Fruit fly (Drosophila melanogaster) whole organism, prepupa: Measurements from ENCODE around the gene CG17721.

ENCODE experiments used
- CG10631 ChIP-seq: fragments of 200-800 bp; sonication (Bioruptor generic); optimal IDR thresholded peaks from 2 replicates; lab custom pipeline; 2016; ENCODE audit warnings: missing biosample characterization, missing genetic modification characterization
- CG11294 ChIP-seq: fragments of 200-800 bp; sonication (Bioruptor generic); IDR thresholded peaks from 2 replicates; pipeline ENCODE4 v1.3.6; 2022; ENCODE audit warnings: missing biosample characterization, missing genetic modification characterization
- CG11762 ChIP-seq: fragments of 200-800 bp; sonication (Bioruptor generic); optimal IDR thresholded peaks from 3 replicates; lab custom pipeline; 2016; ENCODE audit warnings: missing biosample characterization, missing genetic modification characterization; ENCODE audit not compliant: insufficient read depth
- CG1621 ChIP-seq: fragments of 200-800 bp; sonication (Bioruptor generic); optimal IDR thresholded peaks from 3 replicates; lab custom pipeline; 2018; ENCODE audit warnings: missing biosample characterization, mild to moderate bottlenecking, missing genetic modification characterization
- CG16779 ChIP-seq: fragments of 200-800 bp; sonication (Bioruptor generic); optimal IDR thresholded peaks from 3 replicates; lab custom pipeline; 2017; ENCODE audit warnings: missing biosample characterization, mild to moderate bottlenecking, missing genetic modification characterization
- CG3032 ChIP-seq: fragments of 200-800 bp; optimal IDR thresholded peaks from 2 replicates; lab custom pipeline; 2019; ENCODE audit warnings: missing biosample characterization, mild to moderate bottlenecking, missing genetic modification characterization, moderate library complexity
- CG31627 ChIP-seq: fragments of 200-800 bp; sonication (Bioruptor generic); optimal IDR thresholded peaks from 3 replicates; lab custom pipeline; 2016; ENCODE audit warnings: missing biosample characterization, missing genetic modification characterization
- CG32006 ChIP-seq: fragments of 200-800 bp; sonication (Bioruptor generic); optimal IDR thresholded peaks from 3 replicates; lab custom pipeline; 2017; ENCODE audit warnings: missing biosample characterization, mild to moderate bottlenecking, missing genetic modification characterization
- CG34406 ChIP-seq: fragments of 200-800 bp; sonication (Bioruptor generic); optimal IDR thresholded peaks from 3 replicates; lab custom pipeline; 2016; ENCODE audit warnings: missing biosample characterization, missing genetic modification characterization
- CG3919 ChIP-seq: fragments of 200-800 bp; sonication (Bioruptor generic); optimal IDR thresholded peaks from 3 replicates; lab custom pipeline; 2016; ENCODE audit warnings: missing biosample characterization, missing genetic modification characterization
- CG4318 ChIP-seq: fragments of 200-800 bp; sonication (Bioruptor generic); optimal IDR thresholded peaks from 3 replicates; lab custom pipeline; 2017; ENCODE audit warnings: missing biosample characterization, mild to moderate bottlenecking, missing genetic modification characterization
- CG6163 ChIP-seq: fragments of 200-800 bp; sonication (Bioruptor generic); IDR thresholded peaks from 3 replicates; pipeline ENCODE4 v1.3.6; 2022; ENCODE audit warnings: missing biosample characterization, missing genetic modification characterization
- CG6276 ChIP-seq: fragments of 200-800 bp; sonication (Bioruptor generic); optimal IDR thresholded peaks from 2 replicates; lab custom pipeline; 2017; ENCODE audit warnings: missing biosample characterization, mild to moderate bottlenecking, missing genetic modification characterization
- CG6808 ChIP-seq: fragments of 200-800 bp; sonication (Bioruptor generic); optimal IDR thresholded peaks from 3 replicates; lab custom pipeline; 2017; ENCODE audit warnings: missing biosample characterization, missing genetic modification characterization, mild to moderate bottlenecking, moderate library complexity, missing genetic modification reagents
- CG6854 ChIP-seq: fragments of 200-800 bp; sonication (Bioruptor generic); optimal IDR thresholded peaks from 2 replicates; lab custom pipeline; 2017; ENCODE audit warnings: missing biosample characterization, mild to moderate bottlenecking, missing genetic modification characterization
- CG7368 ChIP-seq: fragments of 200-800 bp; sonication (Bioruptor generic); optimal IDR thresholded peaks from 3 replicates; lab custom pipeline; 2016; ENCODE audit warnings: missing biosample characterization, missing genetic modification characterization
- CG8119 ChIP-seq: fragments of 200-800 bp; sonication (Bioruptor generic); IDR thresholded peaks from 3 replicates; pipeline ENCODE4 v1.3.6; 2022; ENCODE audit warnings: missing biosample characterization, missing genetic modification characterization
- CG8319 ChIP-seq: fragments of 200-800 bp; sonication (Bioruptor generic); optimal IDR thresholded peaks from 3 replicates; lab custom pipeline; 2016; ENCODE audit warnings: missing biosample characterization, missing genetic modification characterization
- CG8632 ChIP-seq: fragments of 200-800 bp; sonication (Bioruptor generic); optimal IDR thresholded peaks from 3 replicates; lab custom pipeline; 2016; ENCODE audit warnings: missing biosample characterization, missing genetic modification characterization
- Eip75B ChIP-seq: fragments of 200-800 bp; sonication (Bioruptor generic); optimal IDR thresholded peaks from 3 replicates; lab custom pipeline; 2016; ENCODE audit warnings: missing biosample characterization, missing genetic modification characterization
- Eip93F ChIP-seq: fragments of 200-800 bp; sonication (Bioruptor generic); optimal IDR thresholded peaks from 2 replicates; lab custom pipeline; 2016; ENCODE audit warnings: missing biosample characterization, mild to moderate bottlenecking, missing genetic modification characterization
- Ets96B ChIP-seq: fragments of 200-800 bp; optimal IDR thresholded peaks from 2 replicates; lab custom pipeline; 2019; ENCODE audit warnings: missing biosample characterization, mild to moderate bottlenecking, missing genetic modification characterization, moderate library complexity
- Hr38 ChIP-seq: sonication (Bioruptor generic); optimal IDR thresholded peaks from 2 replicates; lab custom pipeline; 2016; ENCODE audit warnings: missing biosample characterization, missing genetic modification characterization
- Hr4 ChIP-seq: fragments of 200-800 bp; sonication (Bioruptor generic); optimal IDR thresholded peaks from 3 replicates; lab custom pipeline; 2016; ENCODE audit warnings: missing biosample characterization, missing genetic modification characterization
- Met ChIP-seq: fragments of 200-800 bp; sonication (Bioruptor generic); optimal IDR thresholded peaks from 3 replicates; lab custom pipeline; 2016; ENCODE audit warnings: missing biosample characterization, missing genetic modification characterization
- OdsH ChIP-seq: fragments of 200-800 bp; sonication (Bioruptor generic); optimal IDR thresholded peaks from 3 replicates; lab custom pipeline; 2016; ENCODE audit warnings: missing biosample characterization, missing genetic modification characterization
- Sox15 ChIP-seq: fragments of 200-800 bp; sonication (Bioruptor generic); optimal IDR thresholded peaks from 3 replicates; lab custom pipeline; 2016; ENCODE audit warnings: missing biosample characterization, missing genetic modification characterization
- achi ChIP-seq: fragments of 200-800 bp; sonication (Bioruptor generic); optimal IDR thresholded peaks from 3 replicates; lab custom pipeline; 2016; ENCODE audit warnings: missing biosample characterization, missing genetic modification characterization
- eg ChIP-seq: fragments of 200-800 bp; sonication (Bioruptor generic); IDR thresholded peaks from 3 replicates; pipeline ENCODE4 v1.3.6; 2022; ENCODE audit warnings: missing biosample characterization, missing genetic modification characterization
- fd59A ChIP-seq: fragments of 200-800 bp; sonication (Bioruptor generic); optimal IDR thresholded peaks from 2 replicates; lab custom pipeline; 2017; ENCODE audit warnings: missing biosample characterization, mild to moderate bottlenecking, missing genetic modification characterization, missing genetic modification reagents
- fkh ChIP-seq: fragments of 200-800 bp; sonication (Bioruptor generic); optimal IDR thresholded peaks from 3 replicates; lab custom pipeline; 2017; ENCODE audit warnings: missing biosample characterization, mild to moderate bottlenecking, missing genetic modification characterization, moderate library complexity
- lz ChIP-seq: fragments of 200-800 bp; sonication (Bioruptor generic); optimal IDR thresholded peaks from 3 replicates; lab custom pipeline; 2016; ENCODE audit warnings: missing biosample characterization, missing genetic modification characterization
- net ChIP-seq: fragments of 200-800 bp; sonication (Bioruptor generic); optimal IDR thresholded peaks from 3 replicates; lab custom pipeline; 2016; ENCODE audit warnings: missing biosample characterization, missing genetic modification characterization
- salr ChIP-seq, 2 experiments: fragments of 200-800 bp; sonication (Bioruptor generic); optimal IDR thresholded peaks; 3 replicates each; lab custom pipeline; 2016 to 2018; ENCODE audit warnings: missing biosample characterization in 2 of 2, missing genetic modification characterization in 2 of 2, mild to moderate bottlenecking in 1 of 2
- spab ChIP-seq: fragments of 200-800 bp; sonication (Bioruptor generic); optimal IDR thresholded peaks from 2 replicates; lab custom pipeline; 2017; ENCODE audit warnings: missing biosample characterization, mild to moderate bottlenecking, missing genetic modification characterization, missing genetic modification reagents
- ss ChIP-seq, 2 experiments: fragments of 200-800 bp; sonication (Bioruptor generic); optimal IDR thresholded peaks; 2 replicates in 1 of 2; 3 replicates in 1 of 2; lab custom pipeline; 2017 to 2018; ENCODE audit warnings: mild to moderate bottlenecking in 2 of 2, missing biosample characterization in 2 of 2, missing genetic modification characterization in 2 of 2, moderate library complexity in 1 of 2
- svp ChIP-seq: fragments of 200-800 bp; sonication (Bioruptor generic); peaks from one replicate; lab custom pipeline; 2016; ENCODE audit warnings: missing biosample characterization, missing genetic modification characterization
- vri ChIP-seq: fragments of 200-800 bp; sonication (Bioruptor generic); optimal IDR thresholded peaks from 3 replicates; lab custom pipeline; 2016; ENCODE audit warnings: missing biosample characterization, mild to moderate bottlenecking, missing genetic modification characterization

Gene CG17721

DNA sequence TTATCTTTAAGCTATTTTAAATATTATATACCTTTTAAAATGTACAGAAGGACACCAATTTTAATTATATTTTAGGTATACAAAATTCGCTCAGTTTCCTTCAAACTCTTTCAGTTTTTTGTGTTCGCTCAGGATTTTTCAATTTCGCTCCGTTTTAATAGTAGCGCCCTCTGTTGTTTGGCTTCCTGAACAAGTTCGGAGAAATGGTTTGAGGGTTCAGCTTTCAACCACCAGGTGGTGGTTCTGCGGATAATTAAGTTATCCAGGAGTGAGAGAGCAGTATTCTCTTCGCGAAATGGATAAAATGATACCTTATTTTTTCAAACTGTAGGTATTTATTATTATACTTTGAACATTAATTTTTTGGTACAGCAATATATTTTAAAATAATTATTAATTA, 34.1 kb downstream of the CG17721 start (continued):
- no peak for TF ChIP-seq Eip93F
- peak; percentile 57 for TF ChIP-seq CG7368 (GFP tag; lab: Kevin White, UChicago)
- TF ChIP-seq CG3919 (GFP tag; lab: Kevin White, UChicago): peak; percentile 83
- TF ChIP-seq eg: peak; percentile 39; the same call in 1 of the 3 replicates
- TF ChIP-seq CG31627 (GFP tag; lab: Kevin White, UChicago): peak; percentile 33
- no peak for TF ChIP-seq Hr38 (GFP tag; lab: Kevin White, UChicago)
- TF ChIP-seq CG11762: peak; percentile 45
- peak; percentile 47 for TF ChIP-seq Eip75B (GFP tag; lab: Kevin White, UChicago)
- peak; percentile 53 for TF ChIP-seq CG32006 (GFP tag; lab: Kevin White, UChicago)
- peak; percentile 16 for TF ChIP-seq CG10631 (GFP tag; lab: Kevin White, UChicago)
- peak; percentile 4 for TF ChIP-seq CG8319 (GFP tag; lab: Kevin White, UChicago)
- peak; percentile 38 for TF ChIP-seq Ets96B (tag; lab: Kevin White, UChicago)
- TF ChIP-seq Hr4 (GFP tag; lab: Kevin White, UChicago): peak; percentile 60
- TF ChIP-seq achi: peak; percentile 61
- TF ChIP-seq CG4318 (GFP tag; lab: Kevin White, UChicago): no peak
- no peak for TF ChIP-seq CG8119
- TF ChIP-seq CG6276 (GFP tag; lab: Kevin White, UChicago): peak; percentile 39
- no peak for TF ChIP-seq CG6854 (GFP tag; lab: Kevin White, UChicago)
- peak; percentile 37 for TF ChIP-seq fd59A (GFP tag; lab: Kevin White, UChicago)
- peak; percentile 45 for TF ChIP-seq net (GFP tag; lab: Kevin White, UChicago)
- no peak for TF ChIP-seq CG16779 (tag; lab: Kevin White, UChicago)
- TF ChIP-seq Sox15 (GFP tag; lab: Kevin White, UChicago): no peak
- TF ChIP-seq, all 60 proteins: peak for 44

DNA sequence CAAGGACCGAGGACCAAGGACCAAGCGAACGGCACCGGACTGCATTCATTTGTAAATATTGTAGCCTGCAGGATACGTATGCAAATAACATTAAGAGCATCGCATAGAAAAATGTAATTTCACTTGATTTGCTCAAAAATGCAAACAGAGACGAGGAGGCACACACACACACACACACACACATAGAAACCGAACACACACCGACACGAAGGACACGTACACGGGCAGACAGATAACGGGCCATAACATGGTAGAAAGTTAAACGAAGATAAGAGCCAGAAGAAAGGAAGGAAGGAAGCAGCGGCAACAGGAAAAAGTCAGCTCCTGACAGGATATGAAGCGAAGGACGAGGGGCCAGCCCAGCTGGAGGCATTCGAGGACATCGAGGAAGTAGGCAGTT, 35.6 kb downstream of the CG17721 start:
- TF ChIP-seq eg: no peak
- TF ChIP-seq CG34406 (GFP tag; lab: Kevin White, UChicago): no peak
- TF ChIP-seq Met (GFP tag; lab: Kevin White, UChicago): no peak
- TF ChIP-seq CG11294 (GFP tag; lab: Robert Waterston, UW): no peak
- no peak for TF ChIP-seq CG6163 (GFP tag; lab: Robert Waterston, UW)
- no peak for TF ChIP-seq vri (GFP tag; lab: Kevin White, UChicago)
- TF ChIP-seq CG6808: no peak
- TF ChIP-seq Sox15 (GFP tag; lab: Kevin White, UChicago): no peak
- TF ChIP-seq OdsH (GFP tag; lab: Kevin White, UChicago): no peak
- TF ChIP-seq spab: no peak
- TF ChIP-seq CG3032 (tag; lab: Kevin White, UChicago): no peak
- no peak for TF ChIP-seq Hr38 (GFP tag; lab: Kevin White, UChicago)
- TF ChIP-seq salr (GFP tag; optimal IDR thresholded peaks at IDR 0.05; lab: Kevin White, UChicago): no peak
- no peak for TF ChIP-seq ss (GFP tag; optimal IDR thresholded peaks at IDR 0.05; lab: Kevin White, UChicago)
- TF ChIP-seq CG6854 (GFP tag; lab: Kevin White, UChicago): no peak
- TF ChIP-seq CG6276 (GFP tag; lab: Kevin White, UChicago): no peak

DNA sequence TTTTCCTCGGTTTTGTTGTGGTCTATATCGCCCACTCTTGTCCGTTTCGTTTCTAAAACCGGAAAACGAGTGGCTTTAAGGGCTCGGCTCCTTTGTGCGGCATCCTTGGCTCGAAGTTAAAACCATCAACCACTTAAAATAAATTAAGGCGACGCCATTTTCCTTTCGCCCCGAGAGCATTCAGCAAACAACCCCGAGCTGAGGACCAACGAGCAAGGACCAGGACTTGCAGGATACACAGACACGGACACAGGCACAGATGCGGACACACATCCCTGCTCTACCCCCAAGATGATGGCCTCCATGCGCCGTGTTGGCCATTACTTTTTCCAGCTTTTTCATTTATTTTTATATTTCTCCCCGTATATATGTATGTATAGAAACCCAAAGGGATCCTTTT, 37.7 kb downstream of the CG17721 start:
- TF ChIP-seq fkh (no peak), CG11762 (no peak), Hr4 (GFP tag; lab: Kevin White, UChicago) (no peak), lz (GFP tag; lab: Kevin White, UChicago) (no peak), CG10631 (GFP tag; lab: Kevin White, UChicago) (no peak), vri (GFP tag; lab: Kevin White, UChicago) (no peak), net (GFP tag; lab: Kevin White, UChicago) (no peak), CG3032 (tag; lab: Kevin White, UChicago) (no peak), CG31627 (GFP tag; lab: Kevin White, UChicago) (no peak), CG8632 (GFP tag; lab: Kevin White, UChicago) (no peak), svp (GFP tag; lab: Kevin White, UChicago) (no peak), Sox15 (GFP tag; lab: Kevin White, UChicago) (no peak), spab (no peak), CG6163 (GFP tag; lab: Robert Waterston, UW) (no peak), CG1621 (tag; lab: Kevin White, UChicago) (no peak)
- TF ChIP-seq, all 60 proteins: peak for 0
